Worm (Caenorhabditis elegans): ENCODE data around the gene F54D5.17.
A peak's percentile ranks its signal among the peaks of the same experiment; 100 is the strongest.

DNA sequence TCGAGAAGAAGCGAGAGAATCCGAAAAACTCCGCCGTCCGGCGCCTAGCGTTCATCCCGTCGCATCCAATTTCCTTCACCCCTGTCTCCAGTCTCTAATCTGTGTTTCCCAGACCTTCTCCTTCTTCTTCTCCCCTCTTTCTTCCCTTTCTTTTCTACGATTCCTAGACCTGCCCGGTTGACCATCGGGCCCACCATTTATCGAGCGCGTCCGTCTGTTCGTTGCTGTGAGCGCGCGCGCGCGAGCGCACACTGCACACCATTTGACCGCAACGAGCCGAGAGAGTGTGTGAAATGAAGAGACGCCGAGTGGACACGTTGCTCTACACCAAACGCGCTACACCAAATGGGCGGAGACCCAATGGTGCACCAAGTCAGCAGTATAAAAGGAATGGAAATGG is 19.3 kb upstream of the F54D5.17 start:
- TF ChIP-seq tra-4 (tag; optimal IDR thresholded peaks at IDR 0.05): no peak
- TF ChIP-seq ceh-13 (GFP tag; optimal IDR thresholded peaks at IDR 0.05): no peak
- TF ChIP-seq hmg-4 (GFP tag; optimal IDR thresholded peaks at IDR 0.05): peak; percentile 43
- no peak for TF ChIP-seq ceh-36 (tag; optimal IDR thresholded peaks at IDR 0.05)
- TF ChIP-seq ama-1 (optimal IDR thresholded peaks at IDR 0.05): no peak
- TF ChIP-seq flt-1 (GFP tag; IDR thresholded peaks at IDR 0.05): no peak
- no peak; the same call in 1 of the 2 replicates for TF ChIP-seq pes-1 (GFP tag; IDR thresholded peaks at IDR 0.05)
- no peak for TF ChIP-seq sea-1 (GFP tag; conservative IDR thresholded peaks at IDR 0.05)
- no peak for TF ChIP-seq tbx-37 (GFP tag; conservative IDR thresholded peaks at IDR 0.05)
- no peak for TF ChIP-seq hmbx-1 (tag; optimal IDR thresholded peaks at IDR 0.05)
